Worm (Caenorhabditis elegans): ENCODE data around the gene trk-1.

ce11 chrX:8971461-8971860, 20.7 kb upstream of the trk-1 start:
- peak; percentile 80 for TF ChIP-seq die-1 (tag; optimal IDR thresholded peaks at IDR 0.05)
- peak; percentile 86 for TF ChIP-seq him-1 (tag; optimal IDR thresholded peaks at IDR 0.05)
- no peak for TF ChIP-seq athp-1 (tag; optimal IDR thresholded peaks at IDR 0.05)
- TF ChIP-seq unc-62 (GFP tag; optimal IDR thresholded peaks at IDR 0.05) = no peak
- TF ChIP-seq akir-1 (GFP tag; optimal IDR thresholded peaks at IDR 0.05) = no peak
- TF ChIP-seq F57A8.1 (GFP tag; optimal IDR thresholded peaks at IDR 0.05) = peak; percentile 17
- peak; percentile 11 for TF ChIP-seq snpc-1.1 (tag; optimal IDR thresholded peaks at IDR 0.05; ENCODE audit: insufficient read depth)
- peak; percentile 86 for TF ChIP-seq pbrm-1 (GFP tag; IDR thresholded peaks at IDR 0.05)

All from whole organism, young adult.